Fruit fly (Drosophila melanogaster) whole organism, embryonic: ENCODE results near the gene Setx.

ENCODE experiments used
- Aef1 ChIP-seq: fragments of 200-800 bp; sonication (Bioruptor generic); IDR thresholded peaks from 3 replicates; pipeline ENCODE4 v1.3.6; 2022; ENCODE audit warnings: missing biosample characterization, missing genetic modification characterization
- CG10267 ChIP-seq: fragments of 200-800 bp; sonication (Bioruptor generic); optimal IDR thresholded peaks from 2 replicates; lab custom pipeline; 2018; ENCODE audit warnings: missing biosample characterization, mild to moderate bottlenecking, missing genetic modification characterization, moderate library complexity
- CG10979 ChIP-seq: fragments of 200-800 bp; sonication (Bioruptor generic); optimal IDR thresholded peaks from 2 replicates; lab custom pipeline; 2018; ENCODE audit warnings: missing biosample characterization, mild to moderate bottlenecking, missing genetic modification characterization, moderate library complexity
- CG11560 ChIP-seq: fragments of 200-800 bp; sonication (Bioruptor generic); IDR thresholded peaks from 3 replicates; pipeline ENCODE4 v1.3.6; 2022; ENCODE audit warnings: missing biosample characterization, missing genetic modification characterization
- CG12219 ChIP-seq: fragments of 200-800 bp; sonication (Bioruptor generic); optimal IDR thresholded peaks from 3 replicates; lab custom pipeline; 2018; ENCODE audit warnings: missing biosample characterization, mild to moderate bottlenecking, missing genetic modification characterization
- CG1233 ChIP-seq: fragments of 200-800 bp; sonication (Bioruptor generic); optimal IDR thresholded peaks from 4 replicates; lab custom pipeline; 2018; ENCODE audit warnings: missing biosample characterization, mild to moderate bottlenecking, missing genetic modification characterization
- CG13296 ChIP-seq: fragments of 200-800 bp; sonication (Bioruptor generic); optimal IDR thresholded peaks from 3 replicates; lab custom pipeline; 2018; ENCODE audit warnings: missing biosample characterization, mild to moderate bottlenecking, missing genetic modification characterization
- CG1832 ChIP-seq: fragments of 200-800 bp; sonication (Bioruptor generic); optimal IDR thresholded peaks from 2 replicates; lab custom pipeline; 2017; ENCODE audit warnings: missing biosample characterization, mild to moderate bottlenecking, missing genetic modification characterization, inconsistent platforms
- CG18599 ChIP-seq: fragments of 200-800 bp; sonication (Bioruptor generic); optimal IDR thresholded peaks from 3 replicates; lab custom pipeline; 2017; ENCODE audit warnings: missing biosample characterization, missing genetic modification characterization, mild to moderate bottlenecking, moderate library complexity, missing genetic modification reagents
- CG18764 ChIP-seq: fragments of 200-800 bp; sonication (Bioruptor generic); optimal IDR thresholded peaks from 3 replicates; lab custom pipeline; 2016; ENCODE audit warnings: missing biosample characterization, missing genetic modification characterization
- CG2116 ChIP-seq: fragments of 200-800 bp; sonication (Bioruptor generic); optimal IDR thresholded peaks from 3 replicates; lab custom pipeline; 2018; ENCODE audit warnings: missing biosample characterization, mild to moderate bottlenecking, missing genetic modification characterization
- CG2129 ChIP-seq: fragments of 200-800 bp; sonication (Bioruptor generic); IDR thresholded peaks from 2 replicates; pipeline ENCODE4 v1.3.6; 2022; ENCODE audit warnings: missing biosample characterization, missing genetic modification characterization; ENCODE audit not compliant: partially characterized antibody
- CG2199 ChIP-seq: fragments of 200-800 bp; sonication (Bioruptor generic); IDR thresholded peaks from 3 replicates; pipeline ENCODE4 v1.3.6; 2022; ENCODE audit warnings: missing biosample characterization, missing genetic modification characterization
- CG30020 ChIP-seq: fragments of 200-800 bp; optimal IDR thresholded peaks from 2 replicates; lab custom pipeline; 2019; ENCODE audit warnings: missing biosample characterization, mild to moderate bottlenecking, missing genetic modification characterization, moderate library complexity
- CG31224 ChIP-seq: fragments of 200-800 bp; sonication (Bioruptor generic); IDR thresholded peaks from 2 replicates; pipeline ENCODE4 v1.3.6; 2022; ENCODE audit warnings: missing biosample characterization, missing genetic modification characterization
- CG3163 ChIP-seq: fragments of 200-800 bp; sonication (Bioruptor generic); optimal IDR thresholded peaks from 3 replicates; lab custom pipeline; 2016; ENCODE audit warnings: missing biosample characterization, missing genetic modification characterization
- CG32767 ChIP-seq: fragments of 200-800 bp; sonication (Bioruptor generic); IDR thresholded peaks from 2 replicates; pipeline ENCODE4 v1.3.6; 2022; ENCODE audit warnings: missing biosample characterization, missing genetic modification characterization
- CG3838 ChIP-seq: fragments of 200-800 bp; sonication (Bioruptor generic); optimal IDR thresholded peaks from 3 replicates; lab custom pipeline; 2016; ENCODE audit warnings: missing biosample characterization, missing genetic modification characterization
- CG5953 ChIP-seq: fragments of 200-800 bp; sonication (Bioruptor generic); IDR thresholded peaks from 2 replicates; pipeline ENCODE4 v1.3.6; 2022; ENCODE audit warnings: missing biosample characterization, missing genetic modification characterization
- CG7786 ChIP-seq: fragments of 200-800 bp; sonication (Bioruptor generic); optimal IDR thresholded peaks from 2 replicates; lab custom pipeline; 2016; ENCODE audit warnings: missing biosample characterization, missing genetic modification characterization
- CG7928 ChIP-seq: fragments of 200-800 bp; sonication (Bioruptor generic); optimal IDR thresholded peaks from 2 replicates; lab custom pipeline; 2017; ENCODE audit warnings: missing biosample characterization, mild to moderate bottlenecking, missing genetic modification characterization
- CG8359 ChIP-seq: fragments of 200-800 bp; sonication (Bioruptor generic); optimal IDR thresholded peaks from 2 replicates; lab custom pipeline; 2017; ENCODE audit warnings: missing biosample characterization, mild to moderate bottlenecking, missing genetic modification characterization, borderline replicate concordance
- CHES-1-like ChIP-seq: fragments of 200-800 bp; sonication (Bioruptor generic); optimal IDR thresholded peaks from 2 replicates; lab custom pipeline; 2016; ENCODE audit warnings: missing biosample characterization, missing genetic modification characterization
- Camta ChIP-seq: fragments of 200-800 bp; sonication (Bioruptor generic); optimal IDR thresholded peaks from 2 replicates; lab custom pipeline; 2016; ENCODE audit warnings: missing biosample characterization, missing genetic modification characterization
- Hr51 ChIP-seq, 2 experiments: fragments of 200-800 bp; sonication (Bioruptor generic); optimal IDR thresholded peaks; 2 replicates in 1 of 2; 3 replicates in 1 of 2; lab custom pipeline; 2016 to 2018; ENCODE audit warnings: missing biosample characterization in 2 of 2, missing genetic modification characterization in 2 of 2, mild to moderate bottlenecking in 1 of 2, moderate library complexity in 1 of 2
- Mrtf ChIP-seq: fragments of 200-800 bp; sonication (Bioruptor generic); IDR thresholded peaks from 3 replicates; pipeline ENCODE4 v1.3.6; 2022; ENCODE audit warnings: missing biosample characterization, missing genetic modification characterization
- NFAT ChIP-seq: fragments of 200-800 bp; sonication (Bioruptor generic); IDR thresholded peaks from 2 replicates; pipeline ENCODE4 v1.3.6; 2022; ENCODE audit warnings: missing biosample characterization, missing genetic modification characterization
- Opbp ChIP-seq: fragments of 200-800 bp; sonication (Bioruptor generic); IDR thresholded peaks from 3 replicates; pipeline ENCODE4 v1.3.6; 2022; ENCODE audit warnings: missing biosample characterization, missing genetic modification characterization; ENCODE audit not compliant: partially characterized antibody
- Ravus ChIP-seq: fragments of 200-800 bp; sonication (Bioruptor generic); IDR thresholded peaks from 2 replicates; pipeline ENCODE4 v1.3.6; 2022; ENCODE audit warnings: missing biosample characterization, missing genetic modification characterization
- Sox100B ChIP-seq: fragments of 200-800 bp; sonication (Bioruptor generic); optimal IDR thresholded peaks from 3 replicates; lab custom pipeline; 2018; ENCODE audit warnings: missing biosample characterization, mild to moderate bottlenecking, missing genetic modification characterization
- Tbp ChIP-seq: fragments of >200 bp; optimal IDR thresholded peaks from 2 replicates; lab custom pipeline; 2018; ENCODE audit warnings: missing biosample characterization, missing genetic modification characterization
- Trl ChIP-seq, 3 experiments: fragments of >200 bp in 2 of 3; fragments of 200-800 bp in 1 of 3; sonication (Bioruptor generic) in 1 of 3; optimal IDR thresholded peaks; 2 replicates in 1 of 3; 3 replicates in 2 of 3; lab custom pipeline; 2016 to 2017; ENCODE audit warnings: missing biosample characterization in 1 of 3, missing genetic modification characterization in 1 of 3
- bab2 ChIP-seq: fragments of 200-800 bp; sonication (Bioruptor generic); optimal IDR thresholded peaks from 2 replicates; lab custom pipeline; 2016; ENCODE audit warnings: missing biosample characterization, missing genetic modification characterization
- br ChIP-seq: fragments of >200 bp; optimal IDR thresholded peaks from 2 replicates; lab custom pipeline; 2017
- chinmo ChIP-seq: fragments of 200-800 bp; sonication (Bioruptor generic); IDR thresholded peaks from 4 replicates; pipeline ENCODE4 v1.3.6; 2022; ENCODE audit warnings: missing biosample characterization, missing genetic modification characterization; ENCODE audit not compliant: partially characterized antibody
- dan ChIP-seq: fragments of 200-800 bp; sonication (Bioruptor generic); IDR thresholded peaks from 2 replicates; pipeline ENCODE4 v1.3.6; 2022; ENCODE audit warnings: missing biosample characterization, missing genetic modification characterization
- dpn ChIP-seq, 2 experiments: fragments of 200-800 bp; sonication (Bioruptor generic); optimal IDR thresholded peaks; 3 replicates each; lab custom pipeline; 2016; ENCODE audit warnings: missing biosample characterization in 2 of 2, missing genetic modification characterization in 2 of 2
- fd64A ChIP-seq: fragments of 200-800 bp; sonication (Bioruptor generic); optimal IDR thresholded peaks from 3 replicates; lab custom pipeline; 2018; ENCODE audit warnings: missing biosample characterization, mild to moderate bottlenecking, missing genetic modification characterization
- fru ChIP-seq: fragments of >200 bp; optimal IDR thresholded peaks from 2 replicates; lab custom pipeline; 2017
- gcm ChIP-seq: fragments of 200-800 bp; sonication (Bioruptor generic); optimal IDR thresholded peaks from 2 replicates; lab custom pipeline; 2019; ENCODE audit warnings: missing biosample characterization, mild to moderate bottlenecking, missing genetic modification characterization, moderate library complexity
- luna ChIP-seq: fragments of 200-800 bp; sonication (Bioruptor generic); optimal IDR thresholded peaks from 2 replicates; lab custom pipeline; 2016; ENCODE audit warnings: missing biosample characterization, missing genetic modification characterization
- nmo ChIP-seq: fragments of 200-800 bp; sonication (Bioruptor generic); optimal IDR thresholded peaks from 2 replicates; lab custom pipeline; 2018; ENCODE audit warnings: missing biosample characterization, mild to moderate bottlenecking, missing genetic modification characterization, moderate library complexity
- onecut ChIP-seq: fragments of 200-800 bp; sonication (Bioruptor generic); IDR thresholded peaks from 2 replicates; pipeline ENCODE4 v1.3.6; 2022; ENCODE audit warnings: missing biosample characterization, missing genetic modification characterization
- otp ChIP-seq: fragments of 200-800 bp; sonication (Bioruptor generic); IDR thresholded peaks from 3 replicates; pipeline ENCODE4, ENCODE4 v1.3.6; 2022; ENCODE audit warnings: missing biosample characterization, missing genetic modification characterization
- pfk ChIP-seq: fragments of 200-800 bp; sonication (Bioruptor generic); optimal IDR thresholded peaks from 2 replicates; lab custom pipeline; 2018; ENCODE audit warnings: missing biosample characterization, mild to moderate bottlenecking, missing genetic modification characterization, moderate library complexity
- repo ChIP-seq: fragments of 200-800 bp; sonication (Bioruptor generic); optimal IDR thresholded peaks from 2 replicates; lab custom pipeline; 2016; ENCODE audit warnings: missing biosample characterization, missing genetic modification characterization
- sim ChIP-seq: fragments of 200-800 bp; sonication (Bioruptor generic); IDR thresholded peaks from 2 replicates; pipeline ENCODE4 v1.3.6; 2022; ENCODE audit warnings: missing biosample characterization, missing genetic modification characterization
- ssp ChIP-seq: fragments of 200-800 bp; sonication (Bioruptor generic); IDR thresholded peaks from 2 replicates; pipeline ENCODE4 v1.3.6; 2022; ENCODE audit warnings: missing biosample characterization, missing genetic modification characterization
- sug ChIP-seq: fragments of 200-800 bp; optimal IDR thresholded peaks from 2 replicates; lab custom pipeline; 2019; ENCODE audit warnings: missing biosample characterization, mild to moderate bottlenecking, missing genetic modification characterization, moderate library complexity
- tx ChIP-seq: fragments of 200-800 bp; sonication (Bioruptor generic); optimal IDR thresholded peaks from 2 replicates; lab custom pipeline; 2016; ENCODE audit warnings: missing biosample characterization, missing genetic modification characterization
- unc-4 ChIP-seq: fragments of 200-800 bp; sonication (Bioruptor generic); IDR thresholded peaks from 2 replicates; pipeline ENCODE4 v1.3.6; 2022; ENCODE audit warnings: missing biosample characterization, missing genetic modification characterization; ENCODE audit not compliant: partially characterized antibody
- wdn ChIP-seq: fragments of 200-800 bp; sonication (Bioruptor generic); IDR thresholded peaks from 2 replicates; pipeline ENCODE4 v1.3.6; 2022; ENCODE audit warnings: missing biosample characterization, missing genetic modification characterization

The Setx gene

DNA sequence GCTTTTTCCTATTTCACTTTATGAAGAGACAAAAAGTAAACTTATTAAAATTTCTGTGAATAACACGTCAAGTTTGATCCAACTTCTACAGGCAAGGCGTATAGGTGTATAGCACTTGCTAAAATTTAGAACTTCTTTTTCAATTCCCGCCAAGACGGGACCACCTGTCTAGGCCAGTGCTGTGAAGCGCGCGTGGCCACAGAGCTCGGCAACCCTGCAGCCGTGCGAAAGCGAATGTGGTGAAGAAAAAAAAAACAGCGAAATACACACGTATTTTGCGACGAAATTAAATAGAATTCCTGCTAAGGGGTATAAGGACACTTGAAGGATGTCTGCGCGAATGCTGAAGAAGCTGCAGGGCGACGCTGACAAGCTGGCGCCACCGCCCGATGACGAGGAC is 27.1 kb downstream of the Setx start, which contains the start of gene Nulp1 (continued):
- TF ChIP-seq Ravus (GFP tag; lab: Robert Waterston, UW): no peak
- TF ChIP-seq Aef1: no peak
- no peak for TF ChIP-seq luna (GFP tag; lab: Kevin White, UChicago)
- TF ChIP-seq CG18599: no peak
- no peak for TF ChIP-seq onecut (GFP tag; lab: Robert Waterston, UW)
- no peak for TF ChIP-seq Camta (GFP tag; lab: Kevin White, UChicago)
- peak; percentile 55 for TF ChIP-seq CG2116 (GFP tag; lab: Kevin White, UChicago)
- no peak for TF ChIP-seq CG3163
- TF ChIP-seq CG8359: no peak
- no peak for TF ChIP-seq Sox100B (GFP tag; lab: Kevin White, UChicago)
- peak in 1 of 2 experiments; percentile 15 for TF ChIP-seq Hr51 (GFP tag; optimal IDR thresholded peaks at IDR 0.05; lab: Kevin White, UChicago)
- TF ChIP-seq sim (GFP tag; lab: Robert Waterston, UW): no peak
- no peak for TF ChIP-seq fru (lab: Kevin White, UChicago)
- TF ChIP-seq CG11560 (tag; lab: Robert Waterston, UW): no peak
- TF ChIP-seq NFAT (GFP tag; lab: Robert Waterston, UW): peak; percentile 65; the same call in 1 of the 2 replicates
- TF ChIP-seq Tbp (GFP tag; lab: Kevin White, UChicago): no peak
- no peak for TF ChIP-seq CG30020 (tag; lab: Kevin White, UChicago)
- no peak for TF ChIP-seq CG13296 (GFP tag; lab: Kevin White, UChicago)
- peak; percentile 16 for TF ChIP-seq tx (GFP tag; lab: Kevin White, UChicago)
- 0 out of 2 replicates have a peak, but pooled peaks have one; percentile 12 for TF ChIP-seq unc-4
- TF ChIP-seq Opbp (GFP tag; lab: Robert Waterston, UW): 0 out of 3 replicates have a peak, but pooled peaks have one; percentile 43
- TF ChIP-seq wdn (GFP tag; lab: Robert Waterston, UW): 0 out of 2 replicates have a peak, but pooled peaks have one; percentile 16
- TF ChIP-seq CG10267 (tag; lab: Kevin White, UChicago): peak; percentile 91
- no peak for TF ChIP-seq CG12219 (GFP tag; lab: Kevin White, UChicago)
- TF ChIP-seq pfk (GFP tag; lab: Kevin White, UChicago): no peak
- no peak for TF ChIP-seq CG2199
- TF ChIP-seq CG1832 (GFP tag; lab: Kevin White, UChicago): no peak
- TF ChIP-seq chinmo (GFP tag; lab: Robert Waterston, UW): no peak
- TF ChIP-seq br: no peak
- peak; percentile 52 for TF ChIP-seq CHES-1-like (GFP tag; lab: Kevin White, UChicago)
- TF ChIP-seq CG7786 (GFP tag; lab: Kevin White, UChicago): peak; percentile 13
- peak; percentile 1 to 42 for TF ChIP-seq dpn (GFP tag; optimal IDR thresholded peaks at IDR 0.05; lab: Kevin White, UChicago)
- TF ChIP-seq CG2129 (GFP tag; lab: Robert Waterston, UW): no peak
- TF ChIP-seq CG5953 (GFP tag; lab: Robert Waterston, UW): no peak
- no peak for TF ChIP-seq ssp (GFP tag; lab: Robert Waterston, UW)
- TF ChIP-seq CG18764 (GFP tag; lab: Kevin White, UChicago): no peak
- peak; percentile 5 for TF ChIP-seq bab2 (GFP tag; lab: Kevin White, UChicago)
- TF ChIP-seq otp (GFP tag; lab: Robert Waterston, UW): no peak
- peak; percentile 70 for TF ChIP-seq sug
- no peak for TF ChIP-seq Mrtf
- TF ChIP-seq fd64A (GFP tag; lab: Kevin White, UChicago): no peak
- TF ChIP-seq CG31224 (GFP tag; lab: Robert Waterston, UW): no peak
- TF ChIP-seq CG10979 (tag; lab: Kevin White, UChicago): no peak
- TF ChIP-seq dan: no peak
- TF ChIP-seq nmo (GFP tag; lab: Kevin White, UChicago): peak; percentile 2
- no peak for TF ChIP-seq CG3838 (GFP tag; lab: Kevin White, UChicago)
- TF ChIP-seq CG1233 (GFP tag; lab: Kevin White, UChicago): peak; percentile 22
- TF ChIP-seq Trl (optimal IDR thresholded peaks at IDR 0.05; lab: Kevin White, UChicago): no peak
- peak; percentile 34 for TF ChIP-seq Trl (GFP tag; optimal IDR thresholded peaks at IDR 0.05; lab: Kevin White, UChicago)
- TF ChIP-seq CG32767 (GFP tag; lab: Robert Waterston, UW): no peak
- TF ChIP-seq repo (GFP tag; lab: Kevin White, UChicago): no peak
- TF ChIP-seq CG7928: peak; percentile 39
- no peak for TF ChIP-seq gcm (GFP tag; lab: Kevin White, UChicago)
